Fruit fly (Drosophila melanogaster) S2 (cell line): Measurements from ENCODE around the gene CG6420.

Experiments
- CG8478 ChIP-seq: fragments of >200 bp; optimal IDR thresholded peaks from 2 replicates; lab custom pipeline; 2018
- CTCF ChIP-seq, 2 experiments: fragments of >200 bp; optimal IDR thresholded peaks; 2 replicates each; lab custom pipeline; 2018

DNA sequence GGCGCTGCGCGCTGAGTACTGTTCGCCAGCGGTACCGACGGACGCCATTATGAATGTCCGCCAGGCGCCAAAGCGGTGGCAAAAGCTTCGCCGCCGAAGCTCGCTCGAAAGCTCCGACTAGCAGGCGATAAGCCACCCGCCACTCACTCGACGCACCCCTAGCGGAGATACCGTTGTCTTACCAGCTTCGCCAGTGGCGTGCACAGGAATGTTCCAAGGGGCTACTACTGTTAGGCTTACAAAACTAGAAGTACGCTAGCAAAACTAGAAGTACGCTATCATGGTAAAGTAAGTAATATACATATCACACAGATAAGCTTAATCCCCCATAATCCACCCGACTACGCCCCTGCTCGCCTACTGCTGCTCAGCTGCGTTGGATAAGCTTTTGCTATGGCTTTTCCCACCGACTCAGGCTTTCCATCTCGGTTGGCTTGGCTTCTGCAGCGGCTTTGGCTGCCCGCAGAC lies 10.9 kb downstream of the CG6420 start, which contains the start of gene amon:
- TF ChIP-seq CG8478 (lab: Kevin White, UChicago) (no peak), CTCF (optimal IDR thresholded peaks at IDR 0.05; lab: Kevin White, UChicago) (no peak)
